Fruit fly (Drosophila melanogaster): ENCODE results near the gene CG5359.

The CG5359 gene

dm6 chr3R:9985585-9986393 is 15.3 kb downstream of the CG5359 start, which contains the start of gene Art4:
Art4 (minus strand) TSS chr3R:9986060.
- TF ChIP-seq N (GFP tag; optimal IDR thresholded peaks at IDR 0.05) (peak; percentile 6), br (GFP tag; optimal IDR thresholded peaks at IDR 0.05) (peak; percentile 39), Hnf4 (GFP tag; optimal IDR thresholded peaks at IDR 0.05) (peak; percentile 54), sv (GFP tag; optimal IDR thresholded peaks at IDR 0.05) (peak; percentile 24), HLH106 (tag; optimal IDR thresholded peaks at IDR 0.05) (peak; percentile 39), Myc (optimal IDR thresholded peaks at IDR 0.05) (peak; percentile 88), dmrt93B (GFP tag; optimal IDR thresholded peaks at IDR 0.05) (peak; percentile 8), woc (GFP tag; optimal IDR thresholded peaks at IDR 0.05) (peak; percentile 58), OdsH (GFP tag; optimal IDR thresholded peaks at IDR 0.05) (no peak), fru (GFP tag; optimal IDR thresholded peaks at IDR 0.05) (peak; percentile 39), Jra (GFP tag; optimal IDR thresholded peaks at IDR 0.05) (peak; percentile 37), psq (GFP tag; optimal IDR thresholded peaks at IDR 0.05) (peak; percentile 26), rgr (GFP tag; optimal IDR thresholded peaks at IDR 0.05) (peak; percentile 17), CG9705 (GFP tag; optimal IDR thresholded peaks at IDR 0.05) (no peak), dl (GFP tag; optimal IDR thresholded peaks at IDR 0.05; ENCODE audit: insufficient read depth in 1 of 2, partially characterized antibody in 2 of 2) (no peak), foxo (GFP tag; optimal IDR thresholded peaks at IDR 0.05) (peak in 1 of 2 experiments; percentile 51), GATAd (GFP tag; optimal IDR thresholded peaks at IDR 0.05) (no peak), ey (GFP tag; optimal IDR thresholded peaks at IDR 0.05) (peak; percentile 40), Dfd (GFP tag; optimal IDR thresholded peaks at IDR 0.05) (peak; percentile 50), sage (GFP tag; optimal IDR thresholded peaks at IDR 0.05) (no peak), Sp1 (GFP tag; optimal IDR thresholded peaks at IDR 0.05) (no peak), h (GFP tag; optimal IDR thresholded peaks at IDR 0.05) (peak; percentile 40)

- TF ChIP-seq Hr83 (GFP tag; optimal IDR thresholded peaks at IDR 0.05; ENCODE audit: poor library complexity, severe bottlenecking) (no peak), Dfd (GFP tag; optimal IDR thresholded peaks at IDR 0.05) (no peak), CG32264 (GFP tag; optimal IDR thresholded peaks at IDR 0.05) (no peak), Dif (GFP tag; optimal IDR thresholded peaks at IDR 0.05; ENCODE audit: partially characterized antibody) (no peak), dsf (GFP tag; optimal IDR thresholded peaks at IDR 0.05; ENCODE audit: borderline replicate concordance) (no peak), dl (GFP tag; optimal IDR thresholded peaks at IDR 0.05; ENCODE audit: insufficient read depth in 1 of 2, partially characterized antibody in 2 of 2) (no peak), OdsH (GFP tag; optimal IDR thresholded peaks at IDR 0.05) (no peak), Mio (GFP tag; optimal IDR thresholded peaks at IDR 0.05) (no peak), N (GFP tag; optimal IDR thresholded peaks at IDR 0.05) (no peak), pan (optimal IDR thresholded peaks at IDR 0.05) (no peak)
These were observed 22.1 kb downstream of the CG5359 start for dm6 chr3R:9978977-9979376.

- no peak for TF ChIP-seq sage (GFP tag; optimal IDR thresholded peaks at IDR 0.05)
- no peak for TF ChIP-seq Rel (GFP tag; optimal IDR thresholded peaks at IDR 0.05)
- TF ChIP-seq Rel (tag; optimal IDR thresholded peaks at IDR 0.05) = no peak
- TF ChIP-seq jim (GFP tag; optimal IDR thresholded peaks at IDR 0.05) = no peak
- TF ChIP-seq h (GFP tag; optimal IDR thresholded peaks at IDR 0.05) = no peak
- no peak for TF ChIP-seq Sp1 (GFP tag; optimal IDR thresholded peaks at IDR 0.05)
- TF ChIP-seq brk (GFP tag; optimal IDR thresholded peaks at IDR 0.05) = no peak
- peak in 1 of 2 experiments; percentile 1 for TF ChIP-seq foxo (GFP tag; optimal IDR thresholded peaks at IDR 0.05)
- no peak for TF ChIP-seq Dfd (GFP tag; optimal IDR thresholded peaks at IDR 0.05)
These were observed 23.6 kb downstream of the CG5359 start for dm6 chr3R:9977494-9977893.

- no peak for TF ChIP-seq dsf (GFP tag; optimal IDR thresholded peaks at IDR 0.05; ENCODE audit: borderline replicate concordance)
- no peak for TF ChIP-seq Vsx2 (GFP tag; optimal IDR thresholded peaks at IDR 0.05; ENCODE audit: partially characterized antibody)
- TF ChIP-seq Rel (GFP tag; optimal IDR thresholded peaks at IDR 0.05) = no peak
- TF ChIP-seq Rel (tag; optimal IDR thresholded peaks at IDR 0.05) = peak; percentile 98
- TF ChIP-seq psq (GFP tag; optimal IDR thresholded peaks at IDR 0.05) = peak; percentile 20
- TF ChIP-seq Hr83 (GFP tag; optimal IDR thresholded peaks at IDR 0.05; ENCODE audit: poor library complexity, severe bottlenecking) = peak; percentile 33
- TF ChIP-seq Jra (GFP tag; optimal IDR thresholded peaks at IDR 0.05) = peak; percentile 21
- TF ChIP-seq CrebA (GFP tag; optimal IDR thresholded peaks at IDR 0.05; ENCODE audit: borderline replicate concordance) = peak; percentile 36
- peak; percentile 70 for TF ChIP-seq Hnf4 (GFP tag; optimal IDR thresholded peaks at IDR 0.05)
- peak; percentile 81 for TF ChIP-seq h (GFP tag; optimal IDR thresholded peaks at IDR 0.05)
- TF ChIP-seq jim (GFP tag; optimal IDR thresholded peaks at IDR 0.05) = no peak
- peak; percentile 24 for TF ChIP-seq br (GFP tag; optimal IDR thresholded peaks at IDR 0.05)
These were observed 32.0 kb downstream of the CG5359 start for dm6 chr3R:9968827-9969675.

Measured in whole organism, wandering third instar larva.